Worm (Caenorhabditis elegans): ENCODE results near the gene pnp-1.

Gene pnp-1

ce11 chrIV:320380-320779 is 22.3 kb upstream of the pnp-1 start, which contains the start of gene dsc-4:
Gene dsc-4 (minus strand): TSS chrIV:320544.
- TF ChIP-seq nhr-25 (tag; optimal IDR thresholded peaks at IDR 0.05) (no peak), fos-1 (tag; optimal IDR thresholded peaks at IDR 0.05) (peak; percentile 58), ama-1 (optimal IDR thresholded peaks at IDR 0.05) (no peak)

ce11 chrIV:319654-320053 is 21.6 kb upstream of the pnp-1 start:
- TF ChIP-seq elt-3 (tag; optimal IDR thresholded peaks at IDR 0.05) (no peak), dmd-4 (tag; optimal IDR thresholded peaks at IDR 0.05) (no peak), F13H6.1 (tag; optimal IDR thresholded peaks at IDR 0.05) (no peak), sma-3 (GFP tag; optimal IDR thresholded peaks at IDR 0.05) (no peak), egl-27 (tag; optimal IDR thresholded peaks at IDR 0.05) (no peak), nhr-23 (tag; optimal IDR thresholded peaks at IDR 0.05) (no peak), nhr-12 (tag; optimal IDR thresholded peaks at IDR 0.05) (no peak)

ce11 chrIV:314475-314874 is 16.4 kb upstream of the pnp-1 start:
- no peak for TF ChIP-seq Y55F3AM.14 (GFP tag; optimal IDR thresholded peaks at IDR 0.05)
- TF ChIP-seq blmp-1 (tag; optimal IDR thresholded peaks at IDR 0.05; ENCODE audit: insufficient read depth) = no peak
- no peak for TF ChIP-seq R02D3.7 (tag; optimal IDR thresholded peaks at IDR 0.05)
- TF ChIP-seq nhr-77 (tag; optimal IDR thresholded peaks at IDR 0.05) = no peak
- TF ChIP-seq mbf-1 (tag; optimal IDR thresholded peaks at IDR 0.05) = no peak
- no peak for TF ChIP-seq nhr-23 (tag; optimal IDR thresholded peaks at IDR 0.05)
- TF ChIP-seq sma-3 (GFP tag; optimal IDR thresholded peaks at IDR 0.05) = no peak
- TF ChIP-seq ztf-11 (tag; optimal IDR thresholded peaks at IDR 0.05) = no peak

- TF ChIP-seq ceh-16 (tag; optimal IDR thresholded peaks at IDR 0.05) = no peak
- no peak for TF ChIP-seq R02D3.7 (tag; optimal IDR thresholded peaks at IDR 0.05)
- TF ChIP-seq dmd-4 (tag; optimal IDR thresholded peaks at IDR 0.05) = no peak
- no peak for TF ChIP-seq lin-11 (tag; optimal IDR thresholded peaks at IDR 0.05)
- no peak for TF ChIP-seq sma-9 (GFP tag; optimal IDR thresholded peaks at IDR 0.05)
- no peak for TF ChIP-seq sma-9 (tag; optimal IDR thresholded peaks at IDR 0.05)
- TF ChIP-seq ztf-1 (GFP tag; conservative IDR thresholded peaks at IDR 0.05) = no peak
- TF ChIP-seq nhr-129 (tag; optimal IDR thresholded peaks at IDR 0.05) = no peak
- no peak for TF ChIP-seq mdl-1 (tag; optimal IDR thresholded peaks at IDR 0.05)
- TF ChIP-seq mab-5 (tag; optimal IDR thresholded peaks at IDR 0.05) = no peak
- no peak for TF ChIP-seq sem-4 (tag; optimal IDR thresholded peaks at IDR 0.05)
- no peak for TF ChIP-seq nhr-21 (tag; optimal IDR thresholded peaks at IDR 0.05)
- TF ChIP-seq mbf-1 (tag; optimal IDR thresholded peaks at IDR 0.05) = no peak
Observed at ce11 chrIV:313615-314014, 15.5 kb upstream of the pnp-1 start, which contains the start of gene snai-1. Gene snai-1 (minus strand): TSS chrIV:313715.

ce11 chrIV:309526-309925 is 11.4 kb upstream of the pnp-1 start:
- peak; percentile 10 for TF ChIP-seq ztf-4 (tag; optimal IDR thresholded peaks at IDR 0.05)
- peak; percentile 47 for TF ChIP-seq blmp-1 (tag; optimal IDR thresholded peaks at IDR 0.05; ENCODE audit: insufficient read depth)
- TF ChIP-seq lsy-2 (tag; optimal IDR thresholded peaks at IDR 0.05) = peak in 1 of 2 experiments; percentile 5
- TF ChIP-seq crh-2 (tag; optimal IDR thresholded peaks at IDR 0.05) = peak; percentile 64
- no peak for TF ChIP-seq egl-27 (tag; optimal IDR thresholded peaks at IDR 0.05)
- peak; percentile 30 for TF ChIP-seq nhr-6 (tag; optimal IDR thresholded peaks at IDR 0.05)
- TF ChIP-seq nhr-25 (tag; optimal IDR thresholded peaks at IDR 0.05) = peak; percentile 81
- TF ChIP-seq sma-9 (GFP tag; optimal IDR thresholded peaks at IDR 0.05) = peak; percentile 85
- no peak for TF ChIP-seq sma-9 (tag; optimal IDR thresholded peaks at IDR 0.05)
- no peak for TF ChIP-seq ztf-1 (GFP tag; conservative IDR thresholded peaks at IDR 0.05)

- no peak for TF ChIP-seq nhr-11 (tag; optimal IDR thresholded peaks at IDR 0.05)
- TF ChIP-seq skn-1 (tag; optimal IDR thresholded peaks at IDR 0.05) = no peak
- TF ChIP-seq lin-13 (GFP tag; optimal IDR thresholded peaks at IDR 0.05) = no peak
Observed at ce11 chrIV:307205-307604, 9.1 kb upstream of the pnp-1 start, which contains the start of gene swt-1. Gene swt-1 (plus strand): TSS chrIV:307505.

All from whole organism, L2 larva.